Worm (Caenorhabditis elegans) whole organism, L1 larva: ENCODE results near the gene F58B4.6.

ENCODE experiments used
- C04F5.9 ChIP-seq: sonication (generic microtip); optimal IDR thresholded peaks from 2 replicates; lab custom pipeline; 2016; ENCODE audit warnings: missing genetic modification characterization, missing compliant biosample characterization
- Y116A8C.19 ChIP-seq: sonication (generic microtip); optimal IDR thresholded peaks from 2 replicates; lab custom pipeline; 2016; ENCODE audit warnings: missing compliant biosample characterization, missing genetic modification characterization, borderline replicate concordance
- aha-1 ChIP-seq: fragments of 150-350 bp; optimal IDR thresholded peaks from 2 replicates; lab custom pipeline; 2014; ENCODE audit warnings: missing biosample characterization, missing genetic modification characterization
- ama-1 ChIP-seq: fragments of 150-350 bp; optimal IDR thresholded peaks from 2 replicates; lab custom pipeline; 2014
- ceh-82 ChIP-seq, 3 experiments: fragments of 150-350 bp in 1 of 3; sonication (generic microtip) in 2 of 3; optimal IDR thresholded peaks; 2 replicates each; lab custom pipeline; 2014 to 2017; ENCODE audit warnings: missing biosample characterization in 3 of 3, missing genetic modification characterization in 3 of 3
- ceh-88 ChIP-seq: fragments of 200-800 bp; sonication (Bioruptor generic); IDR thresholded peaks from 2 replicates; pipeline ENCODE4 v1.3.6; 2022; ENCODE audit warnings: missing genetic modification characterization, missing compliant biosample characterization
- ceh-90 ChIP-seq: sonication (generic microtip); optimal IDR thresholded peaks from 2 replicates; lab custom pipeline; 2016; ENCODE audit warnings: missing genetic modification characterization, missing compliant biosample characterization
- dpl-1 ChIP-seq, 3 experiments: fragments of 150-350 bp in 2 of 3; sonication (generic microtip) in 1 of 3; optimal IDR thresholded peaks; 2 replicates each; lab custom pipeline; 2014 to 2017; ENCODE audit warnings: missing biosample characterization in 3 of 3, missing genetic modification characterization in 3 of 3, missing genetic modification reagents in 3 of 3
- dsc-1 ChIP-seq: sonication (generic microtip); optimal IDR thresholded peaks from 2 replicates; lab custom pipeline; 2016; ENCODE audit warnings: mild to moderate bottlenecking, missing genetic modification characterization, missing compliant biosample characterization
- efl-1 ChIP-seq, 4 experiments: fragments of 150-350 bp; optimal IDR thresholded peaks in 3 of 4; peaks in 1 of 4; 1 replicate in 1 of 4; 2 replicates in 3 of 4; lab custom pipeline; 2014; ENCODE audit warnings: missing biosample characterization in 2 of 4, missing genetic modification characterization in 2 of 4, missing genetic modification reagents in 2 of 4
- egl-13 ChIP-seq: sonication (generic microtip); optimal IDR thresholded peaks from 2 replicates; lab custom pipeline; 2016; ENCODE audit warnings: missing genotype, missing genetic modification reagents, missing genetic modification characterization, missing compliant biosample characterization
- elt-2 ChIP-seq: sonication (generic microtip); optimal IDR thresholded peaks from 2 replicates; lab custom pipeline; 2016; ENCODE audit warnings: missing genetic modification characterization, mild to moderate bottlenecking, inconsistent platforms, missing compliant biosample characterization, missing genetic modification reagents
- fkh-4 ChIP-seq: sonication (generic microtip); optimal IDR thresholded peaks from 2 replicates; lab custom pipeline; 2016; ENCODE audit warnings: missing compliant biosample characterization, missing genetic modification characterization, borderline replicate concordance
- fos-1 ChIP-seq: fragments of 150-350 bp; optimal IDR thresholded peaks from 2 replicates; lab custom pipeline; 2014; ENCODE audit warnings: missing biosample characterization, missing genetic modification characterization
- grh-1 ChIP-seq: fragments of 200-800 bp; sonication (Bioruptor generic); IDR thresholded peaks from 2 replicates; pipeline ENCODE4 v1.3.6; 2022; ENCODE audit warnings: missing genetic modification reagents, missing genetic modification characterization, missing compliant biosample characterization
- hlh-4 ChIP-seq: sonication (generic microtip); optimal IDR thresholded peaks from 2 replicates; lab custom pipeline; 2016; ENCODE audit warnings: mild to moderate bottlenecking, missing genetic modification characterization, missing compliant biosample characterization
- irx-1 ChIP-seq: sonication (generic microtip); optimal IDR thresholded peaks from 2 replicates; lab custom pipeline; 2016; ENCODE audit warnings: missing genetic modification characterization, missing compliant biosample characterization
- isw-1 ChIP-seq: fragments of 200-800 bp; sonication (Bioruptor generic); IDR thresholded peaks from 2 replicates; pipeline ENCODE4 v1.3.6; 2022; ENCODE audit warnings: missing genetic modification characterization, missing compliant biosample characterization
- lin-13 ChIP-seq: fragments of 150-350 bp; optimal IDR thresholded peaks from 2 replicates; lab custom pipeline; 2014; ENCODE audit warnings: missing biosample characterization, missing genetic modification reagents, missing genetic modification characterization
- lin-35 ChIP-seq, 2 experiments: fragments of 150-350 bp; optimal IDR thresholded peaks; 2 replicates each; lab custom pipeline; 2014; ENCODE audit warnings: missing biosample characterization in 2 of 2, missing genetic modification characterization in 2 of 2, missing genetic modification reagents in 2 of 2
- lir-3 ChIP-seq: sonication (generic microtip); optimal IDR thresholded peaks from 2 replicates; lab custom pipeline; 2016; ENCODE audit warnings: mild to moderate bottlenecking, missing genetic modification characterization, moderate library complexity, missing compliant biosample characterization; ENCODE audit not compliant: poor library complexity
- lsy-2 ChIP-seq, 2 experiments: fragments of 150-350 bp; optimal IDR thresholded peaks; 2 replicates each; lab custom pipeline; 2014; ENCODE audit warnings: missing biosample characterization in 2 of 2, missing genetic modification characterization in 2 of 2
- mdl-1 ChIP-seq, 2 experiments: fragments of 150-350 bp; optimal IDR thresholded peaks; 2 replicates each; lab custom pipeline; 2014 to 2017; ENCODE audit warnings: missing biosample characterization in 2 of 2, missing genetic modification characterization in 2 of 2, inconsistent platforms in 1 of 2
- mef-2 ChIP-seq: fragments of 150-350 bp; optimal IDR thresholded peaks from 2 replicates; lab custom pipeline; 2014; ENCODE audit warnings: missing biosample characterization, missing genetic modification characterization
- mep-1 ChIP-seq: fragments of 150-350 bp; optimal IDR thresholded peaks from 2 replicates; lab custom pipeline; 2014; ENCODE audit warnings: missing biosample characterization, missing genetic modification characterization
- nhr-12 ChIP-seq: sonication (generic microtip); optimal IDR thresholded peaks from 2 replicates; lab custom pipeline; 2017; ENCODE audit warnings: missing biosample characterization, missing genetic modification characterization
- nhr-19 ChIP-seq: fragments of 200-800 bp; sonication (Bioruptor generic); conservative IDR thresholded peaks from 2 replicates; pipeline ENCODE4 v1.3.6; 2022; ENCODE audit warnings: missing genetic modification characterization, missing compliant biosample characterization
- nhr-20 ChIP-seq: sonication (generic microtip); optimal IDR thresholded peaks from 2 replicates; lab custom pipeline; 2016; ENCODE audit warnings: mild to moderate bottlenecking, missing genetic modification characterization, missing compliant biosample characterization
- nhr-237 ChIP-seq: fragments of 150-350 bp; optimal IDR thresholded peaks from 2 replicates; lab custom pipeline; 2014; ENCODE audit warnings: missing biosample characterization, missing genetic modification characterization
- nhr-28 ChIP-seq: fragments of 150-350 bp; optimal IDR thresholded peaks from 2 replicates; lab custom pipeline; 2014; ENCODE audit warnings: missing biosample characterization, missing genetic modification characterization
- nhr-47 ChIP-seq: sonication (generic microtip); optimal IDR thresholded peaks from 2 replicates; lab custom pipeline; 2016; ENCODE audit warnings: mild to moderate bottlenecking, missing genetic modification characterization, moderate library complexity, missing compliant biosample characterization
- nhr-77 ChIP-seq: fragments of 150-350 bp; optimal IDR thresholded peaks from 2 replicates; lab custom pipeline; 2014; ENCODE audit warnings: missing biosample characterization, missing genetic modification characterization
- nhr-84 ChIP-seq: sonication (generic microtip); optimal IDR thresholded peaks from 2 replicates; lab custom pipeline; 2017; ENCODE audit warnings: missing biosample characterization, missing genetic modification characterization
- nhr-85 ChIP-seq: sonication (generic microtip); peaks from one replicate; lab custom pipeline; 2016; ENCODE audit warnings: missing genetic modification characterization, inconsistent platforms, missing compliant biosample characterization
- nhr-90 ChIP-seq: sonication (generic microtip); optimal IDR thresholded peaks from 2 replicates; lab custom pipeline; 2016; ENCODE audit warnings: mild to moderate bottlenecking, missing genetic modification characterization, missing compliant biosample characterization; ENCODE audit not compliant: poor library complexity
- pag-3 ChIP-seq: sonication (generic microtip); optimal IDR thresholded peaks from 2 replicates; lab custom pipeline; 2017; ENCODE audit warnings: missing genetic modification characterization, mild to moderate bottlenecking, missing compliant biosample characterization, antibody characterized with exemption, borderline replicate concordance; ENCODE audit not compliant: insufficient read depth
- pax-3 ChIP-seq: fragments of 200-800 bp; sonication (Bioruptor generic); optimal IDR thresholded peaks from 2 replicates; lab custom pipeline; 2018; ENCODE audit warnings: mild to moderate bottlenecking, missing genetic modification characterization, moderate library complexity, missing compliant biosample characterization
- pqm-1 ChIP-seq: sonication (generic microtip); optimal IDR thresholded peaks from 3 replicates; lab custom pipeline; 2017; ENCODE audit warnings: missing biosample characterization, missing genetic modification characterization
- rnt-1 ChIP-seq: sonication (generic microtip); optimal IDR thresholded peaks from 2 replicates; lab custom pipeline; 2016; ENCODE audit warnings: mild to moderate bottlenecking, missing genetic modification characterization, moderate library complexity, missing compliant biosample characterization
- skn-1 ChIP-seq: fragments of 150-350 bp; optimal IDR thresholded peaks from 2 replicates; lab custom pipeline; 2014; ENCODE audit warnings: missing biosample characterization, missing genetic modification characterization
- swsn-7 ChIP-seq: sonication (generic microtip); optimal IDR thresholded peaks from 2 replicates; lab custom pipeline; 2016; ENCODE audit warnings: missing genetic modification characterization, missing compliant biosample characterization
- tbx-2 ChIP-seq: sonication (generic microtip); optimal IDR thresholded peaks from 2 replicates; lab custom pipeline; 2016; ENCODE audit warnings: missing genetic modification characterization, missing compliant biosample characterization
- tlp-1 ChIP-seq: fragments of 150-350 bp; optimal IDR thresholded peaks from 2 replicates; lab custom pipeline; 2014; ENCODE audit warnings: missing biosample characterization, missing genetic modification characterization
- unc-130 ChIP-seq: fragments of 150-350 bp; optimal IDR thresholded peaks from 2 replicates; lab custom pipeline; 2017; ENCODE audit warnings: missing biosample characterization, missing genetic modification characterization, inconsistent platforms
- unc-30 ChIP-seq: sonication (generic microtip); optimal IDR thresholded peaks from 2 replicates; lab custom pipeline; 2017; ENCODE audit warnings: missing biosample characterization, missing genetic modification characterization
- unc-86 ChIP-seq: sonication (generic microtip); optimal IDR thresholded peaks from 2 replicates; lab custom pipeline; 2016; ENCODE audit warnings: missing genetic modification characterization, missing compliant biosample characterization
- ztf-11 ChIP-seq, 2 experiments: sonication (generic microtip); optimal IDR thresholded peaks; 2 replicates each; lab custom pipeline; 2016 to 2017; ENCODE audit warnings: missing genetic modification characterization in 2 of 2, missing biosample characterization in 1 of 2, missing compliant biosample characterization in 1 of 2
- ztf-4 ChIP-seq: fragments of 150-350 bp; optimal IDR thresholded peaks from 2 replicates; lab custom pipeline; 2014; ENCODE audit warnings: missing biosample characterization, missing genetic modification characterization

F58B4.6 gene

DNA sequence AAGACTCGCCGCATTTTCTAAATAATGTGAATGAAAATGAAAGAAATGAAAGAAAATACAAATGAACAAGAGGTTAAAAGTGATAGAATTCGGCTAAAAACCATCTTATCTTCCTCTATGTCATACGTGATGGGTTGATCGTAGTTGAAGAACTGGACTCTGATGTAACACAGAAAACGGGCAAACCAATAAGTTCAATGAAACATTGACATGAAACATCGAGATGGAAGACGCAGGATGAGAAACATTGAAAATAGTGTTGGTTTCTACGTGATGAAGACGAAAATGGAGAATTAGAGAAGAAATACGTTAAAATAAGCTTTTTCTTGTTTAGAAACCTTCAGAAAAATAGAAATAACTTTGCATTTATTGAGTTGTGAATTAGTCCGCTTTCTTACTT, 33.9 kb upstream of the F58B4.6 start, which contains the start of gene F32D8.12 (continued):
- peak in 2 of 3 experiments; percentile 11 to 17 for TF ChIP-seq dpl-1 (GFP tag; optimal IDR thresholded peaks at IDR 0.05; lab: Kevin White, UChicago)
- peak; percentile 65 for TF ChIP-seq nhr-85 (tag; lab: Kevin White, UChicago)
- TF ChIP-seq hlh-4 = no peak
- TF ChIP-seq nhr-77 (tag; lab: Kevin White, UChicago) = no peak
- peak; percentile 44 for TF ChIP-seq swsn-7 (tag; lab: Kevin White, UChicago)
- TF ChIP-seq nhr-90 (tag; lab: Kevin White, UChicago) = peak; percentile 41
- peak; percentile 19 for TF ChIP-seq dsc-1 (tag; lab: Kevin White, UChicago)
- no peak for TF ChIP-seq grh-1 (GFP tag; lab: Robert Waterston, UW)
- no peak for TF ChIP-seq egl-13 (tag; lab: Kevin White, UChicago)
- TF ChIP-seq ceh-90 = no peak
- peak; percentile 23 to 59 for TF ChIP-seq lin-35 (GFP tag; optimal IDR thresholded peaks at IDR 0.05; lab: Kevin White, UChicago)
- peak; percentile 9 for TF ChIP-seq lin-13 (GFP tag; lab: Kevin White, UChicago)
- no peak for TF ChIP-seq nhr-12 (tag; lab: Kevin White, UChicago)
- TF ChIP-seq ceh-82 (tag; optimal IDR thresholded peaks at IDR 0.05; lab: Kevin White, UChicago) = peak in 1 of 3 experiments; percentile 22
- TF ChIP-seq ama-1 = peak; percentile 44
- TF ChIP-seq fos-1 (tag; lab: Kevin White, UChicago) = no peak
- TF ChIP-seq nhr-20 (tag; lab: Kevin White, UChicago) = peak; percentile 82
- TF ChIP-seq lir-3 (tag; lab: Kevin White, UChicago) = peak; percentile 18
- peak; percentile 36 for TF ChIP-seq nhr-47 (tag; lab: Kevin White, UChicago)
- TF ChIP-seq mep-1 (tag; lab: Kevin White, UChicago) = no peak
- TF ChIP-seq ztf-11 (tag; optimal IDR thresholded peaks at IDR 0.05; lab: Kevin White, UChicago) = no peak
- no peak for TF ChIP-seq fkh-4 (tag; lab: Kevin White, UChicago)
- TF ChIP-seq nhr-84 = no peak
- TF ChIP-seq efl-1 (optimal IDR thresholded peaks at IDR 0.05; lab: Kevin White, UChicago) = peak; percentile 68 to 81
- peak; percentile 18 to 95 for TF ChIP-seq efl-1 (GFP tag; optimal IDR thresholded peaks at IDR 0.05 in 1 of 2; lab: Kevin White, UChicago)
- TF ChIP-seq unc-30 (tag; lab: Kevin White, UChicago) = no peak
- no peak for TF ChIP-seq ceh-88 (GFP tag; lab: Robert Waterston, UW)
- peak in 1 of 2 experiments; percentile 10 for TF ChIP-seq mdl-1 (tag; optimal IDR thresholded peaks at IDR 0.05; lab: Kevin White, UChicago)
- TF ChIP-seq tbx-2 (tag; lab: Kevin White, UChicago) = no peak
- TF ChIP-seq unc-130 = peak; percentile 57
- TF ChIP-seq mef-2 = no peak
- TF ChIP-seq nhr-237 (tag; lab: Kevin White, UChicago) = no peak
- no peak for TF ChIP-seq nhr-28 (tag; lab: Kevin White, UChicago)
- peak; percentile 42 for TF ChIP-seq elt-2 (tag; lab: Kevin White, UChicago)
- no peak for TF ChIP-seq unc-86
- TF ChIP-seq rnt-1 (tag; lab: Kevin White, UChicago) = peak; percentile 37
- TF ChIP-seq lsy-2 (tag; optimal IDR thresholded peaks at IDR 0.05; lab: Kevin White, UChicago) = peak; percentile 33 to 45
- TF ChIP-seq irx-1 (tag; lab: Kevin White, UChicago) = no peak

- TF ChIP-seq efl-1 (optimal IDR thresholded peaks at IDR 0.05; lab: Kevin White, UChicago) = no peak
- peak in 1 of 2 experiments; percentile 90 for TF ChIP-seq efl-1 (GFP tag; optimal IDR thresholded peaks at IDR 0.05 in 1 of 2; lab: Kevin White, UChicago)
- TF ChIP-seq isw-1 (GFP tag; lab: Robert Waterston, UW) = no peak
These were observed 31.2 kb upstream of the F58B4.6 start, which contains the start of gene F32D8.4 for ce11 chrV:10893510-10894128. TSS of gene F32D8.4 (minus strand) at chrV:10893560.

DNA sequence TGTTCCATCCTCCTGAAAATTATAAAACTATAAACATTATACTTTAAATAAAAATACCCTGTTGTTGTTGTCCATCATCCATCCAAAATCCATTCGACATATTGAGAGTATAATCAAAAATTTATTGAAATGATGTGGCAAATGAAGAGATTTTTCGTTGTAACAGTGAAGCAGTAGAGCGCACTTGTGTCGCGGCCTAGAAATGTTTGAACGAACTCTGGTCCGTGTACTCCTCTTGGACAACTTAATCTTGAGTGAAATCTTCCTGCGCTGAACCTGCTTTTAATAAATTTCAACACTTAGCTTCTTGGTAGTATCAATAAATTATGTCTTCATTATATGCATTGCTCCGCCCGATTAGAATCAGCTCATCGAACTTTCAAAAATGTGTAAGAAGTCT, 30.2 kb upstream of the F58B4.6 start, which contains the start of the genes F32D8.14 and F32D8.5:
TSS of gene F32D8.14 (minus strand) at position 188 of the 400 bp plus-strand sequence.
TSS of gene F32D8.5 (plus strand) at position 200 of the 400 bp plus-strand sequence.
- TF ChIP-seq nhr-19 (GFP tag; lab: Robert Waterston, UW) = peak; percentile 86
- peak; percentile 82 for TF ChIP-seq ztf-4 (tag; lab: Kevin White, UChicago)
- no peak for TF ChIP-seq pqm-1 (tag; lab: Kevin White, UChicago)
- TF ChIP-seq C04F5.9 = peak; percentile 65
- peak; percentile 16; the same call in 1 of the 2 replicates for TF ChIP-seq grh-1 (GFP tag; lab: Robert Waterston, UW)
- TF ChIP-seq tbx-2 (tag; lab: Kevin White, UChicago) = peak; percentile 90
- TF ChIP-seq tlp-1 = no peak
- TF ChIP-seq ceh-88 (GFP tag; lab: Robert Waterston, UW) = no peak; the same call in 1 of the 2 replicates
- no peak for TF ChIP-seq aha-1 (tag; lab: Kevin White, UChicago)
- TF ChIP-seq skn-1 (tag; lab: Kevin White, UChicago) = peak; percentile 79
- peak; percentile 87 to 89 for TF ChIP-seq lsy-2 (tag; optimal IDR thresholded peaks at IDR 0.05; lab: Kevin White, UChicago)
- peak; percentile 79 for TF ChIP-seq pax-3
- peak; percentile 84 for TF ChIP-seq unc-86
- TF ChIP-seq lin-13 (GFP tag; lab: Kevin White, UChicago) = peak; percentile 75
- peak; percentile 60 for TF ChIP-seq Y116A8C.19
- TF ChIP-seq pag-3 (tag; lab: Kevin White, UChicago) = no peak
- no peak for TF ChIP-seq nhr-28 (tag; lab: Kevin White, UChicago)
- TF ChIP-seq lin-35 (GFP tag; optimal IDR thresholded peaks at IDR 0.05; lab: Kevin White, UChicago) = peak; percentile 85 to 88
